Fruit fly (Drosophila melanogaster) whole organism, wandering third instar larva: Measurements from ENCODE around the gene CG32017.

Experiments used
- CG9705 ChIP-seq: fragments of 200-800 bp; sonication (Bioruptor generic); optimal IDR thresholded peaks from 2 replicates; lab custom pipeline; 2018; ENCODE audit warnings: missing biosample characterization, mild to moderate bottlenecking, missing genetic modification characterization
- CrebA ChIP-seq: fragments of 200-800 bp; sonication (Bioruptor generic); optimal IDR thresholded peaks from 2 replicates; lab custom pipeline; 2016; ENCODE audit warnings: missing biosample characterization, mild to moderate bottlenecking, missing genetic modification characterization, borderline replicate concordance
- Dfd ChIP-seq: fragments of >200 bp; optimal IDR thresholded peaks from 2 replicates; lab custom pipeline; 2017; ENCODE audit warnings: missing biosample characterization, missing genetic modification characterization
- Dif ChIP-seq: fragments of 200-275, 200-300 bp; sonication (Bioruptor generic); optimal IDR thresholded peaks from 2 replicates; lab custom pipeline; 2018; ENCODE audit warnings: missing biosample characterization, missing genetic modification characterization; ENCODE audit not compliant: partially characterized antibody
- GATAd ChIP-seq: sonication (Bioruptor generic); optimal IDR thresholded peaks from 2 replicates; lab custom pipeline; 2016; ENCODE audit warnings: missing biosample characterization, missing genetic modification characterization
- Hr83 ChIP-seq: fragments of 200-300 bp; sonication (Bioruptor generic); optimal IDR thresholded peaks from 2 replicates; lab custom pipeline; 2016; ENCODE audit warnings: missing biosample characterization, mild to moderate bottlenecking, missing genetic modification characterization, moderate library complexity; ENCODE audit not compliant: poor library complexity, severe bottlenecking
- Jra ChIP-seq: sonication (Bioruptor generic); optimal IDR thresholded peaks from 2 replicates; lab custom pipeline; 2016; ENCODE audit warnings: missing biosample characterization, missing genetic modification characterization
- Mio ChIP-seq: sonication (Bioruptor generic); optimal IDR thresholded peaks from 2 replicates; lab custom pipeline; 2016; ENCODE audit warnings: missing biosample characterization, missing genetic modification characterization
- Myc ChIP-seq: fragments of >200 bp; optimal IDR thresholded peaks from 2 replicates; lab custom pipeline; 2017
- N ChIP-seq: fragments of >200 bp; optimal IDR thresholded peaks from 2 replicates; lab custom pipeline; 2018; ENCODE audit warnings: missing biosample characterization, missing external identifiers, missing genetic modification characterization
- OdsH ChIP-seq: fragments of 200-800 bp; sonication (Bioruptor generic); optimal IDR thresholded peaks from 2 replicates; lab custom pipeline; 2016; ENCODE audit warnings: missing biosample characterization, mild to moderate bottlenecking, missing genetic modification characterization
- Rel ChIP-seq, 2 experiments: fragments of 200-800 bp; sonication (Bioruptor generic) in 1 of 2; optimal IDR thresholded peaks; 2 replicates in 1 of 2; 3 replicates in 1 of 2; lab custom pipeline; 2016 to 2019; ENCODE audit warnings: mild to moderate bottlenecking in 2 of 2, missing biosample characterization in 2 of 2, missing genetic modification characterization in 2 of 2, moderate library complexity in 1 of 2
- Sp1 ChIP-seq: fragments of 200-800 bp; sonication (Bioruptor generic); optimal IDR thresholded peaks from 3 replicates; lab custom pipeline; 2019; ENCODE audit warnings: missing biosample characterization, mild to moderate bottlenecking, missing genetic modification characterization, moderate library complexity
- Vsx2 ChIP-seq: fragments of 200-300, 225-300 bp; sonication (Bioruptor generic); optimal IDR thresholded peaks from 2 replicates; lab custom pipeline; 2018; ENCODE audit warnings: missing biosample characterization, missing genetic modification characterization; ENCODE audit not compliant: partially characterized antibody
- br ChIP-seq: fragments of 200-800 bp; sonication (Bioruptor generic); optimal IDR thresholded peaks from 2 replicates; lab custom pipeline; 2016; ENCODE audit warnings: missing biosample characterization, missing genetic modification characterization
- brk ChIP-seq: fragments of 200-800 bp; sonication (Bioruptor generic); optimal IDR thresholded peaks from 2 replicates; lab custom pipeline; 2016; ENCODE audit warnings: missing biosample characterization, mild to moderate bottlenecking, missing genetic modification characterization
- dl ChIP-seq, 2 experiments: fragments of 175-275, 200-275 bp in 1 of 2; fragments of 200-275 bp in 1 of 2; sonication (Bioruptor generic); optimal IDR thresholded peaks; lab custom pipeline; 2018; ENCODE audit warnings: mild to moderate bottlenecking in 2 of 2, missing biosample characterization in 2 of 2, missing genetic modification characterization in 2 of 2, moderate library complexity in 2 of 2; ENCODE audit not compliant: partially characterized antibody in 2 of 2, insufficient read depth in 1 of 2
- dmrt93B ChIP-seq: fragments of 200-800 bp; sonication (Bioruptor generic); optimal IDR thresholded peaks from 2 replicates; lab custom pipeline; 2018; ENCODE audit warnings: missing biosample characterization, mild to moderate bottlenecking, missing genetic modification characterization
- dsf ChIP-seq: sonication (Bioruptor generic); optimal IDR thresholded peaks from 2 replicates; lab custom pipeline; 2016; ENCODE audit warnings: missing biosample characterization, missing genetic modification characterization, borderline replicate concordance
- fru ChIP-seq: fragments of 200-800 bp; sonication (Bioruptor generic); optimal IDR thresholded peaks from 3 replicates; lab custom pipeline; 2016; ENCODE audit warnings: missing biosample characterization, mild to moderate bottlenecking, missing genetic modification characterization
- h ChIP-seq: fragments of 200-800 bp; sonication (Bioruptor generic); optimal IDR thresholded peaks from 3 replicates; lab custom pipeline; 2016; ENCODE audit warnings: missing biosample characterization, mild to moderate bottlenecking, missing genetic modification characterization
- jim ChIP-seq: fragments of 175-275, 200-325 bp; sonication (Bioruptor generic); optimal IDR thresholded peaks from 2 replicates; lab custom pipeline; 2016; ENCODE audit warnings: missing biosample characterization, mild to moderate bottlenecking, missing genetic modification characterization
- lola ChIP-seq: fragments of >200 bp; optimal IDR thresholded peaks from 2 replicates; lab custom pipeline; 2017; ENCODE audit warnings: missing biosample characterization, missing genetic modification characterization
- pan ChIP-seq: fragments of >200 bp; optimal IDR thresholded peaks from 2 replicates; lab custom pipeline; 2017
- psq ChIP-seq: fragments of 200-800 bp; sonication (Bioruptor generic); optimal IDR thresholded peaks from 3 replicates; lab custom pipeline; 2017; ENCODE audit warnings: missing biosample characterization, mild to moderate bottlenecking, missing genetic modification characterization, moderate library complexity
- rgr ChIP-seq: fragments of 200-800 bp; sonication (Bioruptor generic); optimal IDR thresholded peaks from 3 replicates; lab custom pipeline; 2016; ENCODE audit warnings: missing biosample characterization, mild to moderate bottlenecking, missing genetic modification characterization
- sv ChIP-seq: fragments of 200-800 bp; sonication (Bioruptor generic); optimal IDR thresholded peaks from 3 replicates; lab custom pipeline; 2016; ENCODE audit warnings: missing biosample characterization, missing genetic modification characterization
- usp ChIP-seq: fragments of >200 bp; optimal IDR thresholded peaks from 2 replicates; lab custom pipeline; 2017; ENCODE audit warnings: missing biosample characterization, missing genetic modification characterization
- woc ChIP-seq: sonication (Bioruptor generic); optimal IDR thresholded peaks from 2 replicates; lab custom pipeline; 2016; ENCODE audit warnings: missing biosample characterization, mild to moderate bottlenecking, missing genetic modification characterization

Gene CG32017

DNA sequence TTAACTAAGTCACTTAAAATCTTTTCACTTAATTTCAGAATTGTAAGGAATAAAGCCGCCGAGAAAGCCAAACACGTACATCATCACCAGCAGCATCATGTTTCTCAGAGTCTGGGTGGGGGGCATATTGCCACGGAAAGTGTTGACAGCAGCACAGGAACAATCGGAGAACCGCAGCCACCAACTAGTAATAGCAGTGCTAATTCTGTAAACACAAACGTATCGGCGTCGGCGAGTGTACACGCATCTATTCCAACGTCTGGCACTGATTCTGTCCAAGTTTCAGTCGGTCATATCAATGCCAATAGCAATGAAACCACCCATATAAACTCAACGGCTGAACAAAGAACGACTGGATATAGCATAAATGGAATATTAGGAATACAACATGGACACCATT, 55.8 kb downstream of the CG32017 start:
- TF ChIP-seq h (GFP tag; lab: Kevin White, UChicago) (no peak), dmrt93B (GFP tag; lab: Kevin White, UChicago) (no peak), CrebA (GFP tag; lab: Kevin White, UChicago) (no peak), Jra (GFP tag; lab: Kevin White, UChicago) (no peak), CG9705 (GFP tag; lab: Kevin White, UChicago) (no peak), usp (no peak), psq (GFP tag; lab: Kevin White, UChicago) (no peak), Rel (GFP tag; optimal IDR thresholded peaks at IDR 0.05; lab: Kevin White, UChicago) (no peak), Rel (tag; optimal IDR thresholded peaks at IDR 0.05; lab: Kevin White, UChicago) (no peak)

- TF ChIP-seq CrebA (GFP tag; lab: Kevin White, UChicago) (no peak), sv (GFP tag; lab: Kevin White, UChicago) (no peak), woc (no peak), Mio (GFP tag; lab: Kevin White, UChicago) (no peak), OdsH (GFP tag; lab: Kevin White, UChicago) (no peak), dl (GFP tag; optimal IDR thresholded peaks at IDR 0.05; lab: Kevin White, UChicago; ENCODE audit: insufficient read depth in 1 of 2, partially characterized antibody in 2 of 2) (no peak), Jra (GFP tag; lab: Kevin White, UChicago) (no peak), br (GFP tag; lab: Kevin White, UChicago) (no peak), Hr83 (GFP tag; lab: Kevin White, UChicago) (no peak), lola (no peak), Sp1 (GFP tag; lab: Kevin White, UChicago) (no peak)
Observed at dm6 chr4:1097608-1098262, 64.2 kb downstream of the CG32017 start.

- TF ChIP-seq rgr (GFP tag; lab: Kevin White, UChicago), result no peak
- TF ChIP-seq Sp1 (GFP tag; lab: Kevin White, UChicago), result no peak
- no peak for TF ChIP-seq fru (GFP tag; lab: Kevin White, UChicago)
- TF ChIP-seq Dif (GFP tag; lab: Kevin White, UChicago), result no peak
- TF ChIP-seq dsf, result no peak
- no peak for TF ChIP-seq Myc
- TF ChIP-seq psq (GFP tag; lab: Kevin White, UChicago), result no peak
- no peak for TF ChIP-seq N
- TF ChIP-seq Dfd, result no peak
- no peak for TF ChIP-seq lola
- no peak for TF ChIP-seq OdsH (GFP tag; lab: Kevin White, UChicago)
- no peak for TF ChIP-seq Vsx2 (GFP tag; lab: Kevin White, UChicago)
- TF ChIP-seq GATAd, result no peak
- no peak for TF ChIP-seq Mio (GFP tag; lab: Kevin White, UChicago)
- TF ChIP-seq brk (GFP tag; lab: Kevin White, UChicago), result no peak
Observed at dm6 chr4:1093446-1093845, 68.5 kb downstream of the CG32017 start.

- TF ChIP-seq N (no peak), pan (lab: Kevin White, UChicago) (no peak)
Observed at dm6 chr4:1090304-1090703, 71.7 kb downstream of the CG32017 start.

dm6 chr4:1088480-1088879, 73.5 kb downstream of the CG32017 start, which contains the start of gene sv:
sv (plus strand) TSS chr4:1088798.
- TF ChIP-seq OdsH (GFP tag; lab: Kevin White, UChicago), result no peak
- TF ChIP-seq Rel (GFP tag; optimal IDR thresholded peaks at IDR 0.05; lab: Kevin White, UChicago), result no peak
- TF ChIP-seq Rel (tag; optimal IDR thresholded peaks at IDR 0.05; lab: Kevin White, UChicago), result no peak
- no peak for TF ChIP-seq dsf
- TF ChIP-seq jim, result no peak
- no peak for TF ChIP-seq Dif (GFP tag; lab: Kevin White, UChicago)
- TF ChIP-seq brk (GFP tag; lab: Kevin White, UChicago), result no peak
- no peak for TF ChIP-seq Dfd
- no peak for TF ChIP-seq sv (GFP tag; lab: Kevin White, UChicago)
- TF ChIP-seq Myc, result no peak
